Worm (Caenorhabditis elegans) whole organism, L3 larva: ENCODE data around the gene ZC513.14.
A peak's percentile ranks its signal among the peaks of the same experiment; 100 is the strongest.

ENCODE experiments used
- R02D3.7 ChIP-seq: fragments of 150-350 bp; optimal IDR thresholded peaks from 2 replicates; lab custom pipeline; 2014; ENCODE audit warnings: missing biosample characterization, missing genetic modification characterization
- ZK546.5 ChIP-seq: sonication (generic microtip); optimal IDR thresholded peaks from 2 replicates; lab custom pipeline; 2017; ENCODE audit warnings: missing biosample characterization, missing genetic modification characterization
- aly-2 ChIP-seq: fragments of 150-350 bp; optimal IDR thresholded peaks from 2 replicates; lab custom pipeline; 2014; ENCODE audit warnings: missing biosample characterization, missing genetic modification characterization
- ama-1 ChIP-seq: fragments of 150-350 bp; optimal IDR thresholded peaks from 2 replicates; lab custom pipeline; 2018
- ceh-16 ChIP-seq: sonication (generic microtip); optimal IDR thresholded peaks from 2 replicates; lab custom pipeline; 2017; ENCODE audit warnings: missing biosample characterization, missing genetic modification characterization
- ceh-28 ChIP-seq: fragments of 150-350 bp; optimal IDR thresholded peaks from 2 replicates; lab custom pipeline; 2014; ENCODE audit warnings: missing biosample characterization, missing genetic modification reagents, missing genetic modification characterization
- ceh-82 ChIP-seq: fragments of 150-350 bp; optimal IDR thresholded peaks from 2 replicates; lab custom pipeline; 2014; ENCODE audit warnings: missing biosample characterization, missing genetic modification characterization
- ceh-9 ChIP-seq: sonication (generic microtip); optimal IDR thresholded peaks from 2 replicates; lab custom pipeline; 2018; ENCODE audit warnings: missing biosample characterization, missing genetic modification characterization
- daf-12 ChIP-seq: fragments of 150-350 bp; optimal IDR thresholded peaks from 2 replicates; lab custom pipeline; 2014; ENCODE audit warnings: missing biosample characterization, missing genetic modification reagents, missing genetic modification characterization
- egl-27 ChIP-seq: sonication (generic microtip); optimal IDR thresholded peaks from 4 replicates; lab custom pipeline; 2017; ENCODE audit warnings: missing biosample characterization, missing genetic modification reagents, missing genetic modification characterization
- egl-5 ChIP-seq: fragments of 150-350 bp; optimal IDR thresholded peaks from 2 replicates; lab custom pipeline; 2017; ENCODE audit warnings: missing biosample characterization, missing genetic modification reagents, missing genetic modification characterization, inconsistent platforms
- elt-1 ChIP-seq: fragments of 150-350 bp; optimal IDR thresholded peaks from 2 replicates; lab custom pipeline; 2014; ENCODE audit warnings: missing biosample characterization, missing genetic modification characterization
- elt-2 ChIP-seq: sonication (generic microtip); optimal IDR thresholded peaks from 2 replicates; lab custom pipeline; 2016; ENCODE audit warnings: missing genetic modification reagents, mild to moderate bottlenecking, missing genetic modification characterization, missing compliant biosample characterization
- elt-3 ChIP-seq, 3 experiments: fragments of 150-350 bp in 1 of 3; sonication (generic microtip) in 2 of 3; optimal IDR thresholded peaks; 2 replicates in 2 of 3; 4 replicates in 1 of 3; lab custom pipeline; 2014 to 2017; ENCODE audit warnings: missing biosample characterization in 3 of 3, missing genetic modification characterization in 3 of 3
- eor-1 ChIP-seq, 2 experiments: fragments of 150-350 bp; optimal IDR thresholded peaks; 2 replicates each; lab custom pipeline; 2014 to 2018; ENCODE audit warnings: missing biosample characterization in 2 of 2, missing genetic modification characterization in 2 of 2
- fkh-10 ChIP-seq: sonication (generic microtip); optimal IDR thresholded peaks from 2 replicates; lab custom pipeline; 2017; ENCODE audit warnings: missing biosample characterization, missing genetic modification reagents, missing genetic modification characterization
- fkh-2 ChIP-seq: fragments of 150-350 bp; optimal IDR thresholded peaks from 2 replicates; lab custom pipeline; 2014; ENCODE audit warnings: missing biosample characterization, missing genetic modification reagents, missing genetic modification characterization
- fos-1 ChIP-seq: fragments of 150-350 bp; optimal IDR thresholded peaks from 2 replicates; lab custom pipeline; 2014; ENCODE audit warnings: missing biosample characterization, missing genetic modification characterization
- hmg-11 ChIP-seq: sonication (generic microtip); optimal IDR thresholded peaks from 2 replicates; lab custom pipeline; 2016; ENCODE audit warnings: missing genetic modification characterization, missing compliant biosample characterization
- jun-1 ChIP-seq: fragments of 150-350 bp; optimal IDR thresholded peaks from 2 replicates; lab custom pipeline; 2014; ENCODE audit warnings: missing biosample characterization, missing genetic modification reagents, missing genetic modification characterization
- lin-15B ChIP-seq: fragments of 150-350 bp; optimal IDR thresholded peaks from 2 replicates; lab custom pipeline; 2014; ENCODE audit warnings: missing biosample characterization, missing genetic modification characterization
- lin-39 ChIP-seq: fragments of 150-350 bp; optimal IDR thresholded peaks from 2 replicates; lab custom pipeline; 2018; ENCODE audit warnings: missing biosample characterization, missing genetic modification reagents, missing genetic modification characterization
- lsy-12 ChIP-seq: sonication (generic microtip); optimal IDR thresholded peaks from 2 replicates; lab custom pipeline; 2016; ENCODE audit warnings: mild to moderate bottlenecking, missing genetic modification characterization, missing compliant biosample characterization
- mdl-1 ChIP-seq: fragments of 150-350 bp; optimal IDR thresholded peaks from 2 replicates; lab custom pipeline; 2014; ENCODE audit warnings: missing biosample characterization, missing genetic modification characterization
- mml-1 ChIP-seq: fragments of 150-350 bp; sonication (generic microtip); optimal IDR thresholded peaks from 3 replicates; lab custom pipeline; 2014; ENCODE audit warnings: missing biosample characterization, missing genetic modification characterization
- nfya-1 ChIP-seq: sonication (generic microtip); optimal IDR thresholded peaks from 2 replicates; lab custom pipeline; 2017; ENCODE audit warnings: missing genetic modification characterization, mild to moderate bottlenecking, missing compliant biosample characterization, antibody characterized with exemption, moderate library complexity; ENCODE audit not compliant: insufficient read depth
- nhr-11 ChIP-seq: fragments of 150-350 bp; optimal IDR thresholded peaks from 2 replicates; lab custom pipeline; 2014; ENCODE audit warnings: missing biosample characterization, missing genetic modification characterization
- nhr-12 ChIP-seq: fragments of 150-350 bp; optimal IDR thresholded peaks from 2 replicates; lab custom pipeline; 2014; ENCODE audit warnings: missing biosample characterization, missing genetic modification characterization
- nhr-23 ChIP-seq: fragments of 150-350 bp; optimal IDR thresholded peaks from 2 replicates; lab custom pipeline; 2014; ENCODE audit warnings: missing biosample characterization, missing genetic modification reagents, missing genetic modification characterization
- nhr-237 ChIP-seq: fragments of 150-350 bp; optimal IDR thresholded peaks from 2 replicates; lab custom pipeline; 2014; ENCODE audit warnings: missing biosample characterization, missing genetic modification characterization
- nhr-25 ChIP-seq: sonication (generic microtip); optimal IDR thresholded peaks from 2 replicates; lab custom pipeline; 2017; ENCODE audit warnings: missing biosample characterization, missing genetic modification characterization
- nhr-28 ChIP-seq: fragments of 150-350 bp; optimal IDR thresholded peaks from 2 replicates; lab custom pipeline; 2014; ENCODE audit warnings: missing biosample characterization, missing genetic modification characterization
- nhr-43 ChIP-seq: sonication (generic microtip); optimal IDR thresholded peaks from 2 replicates; lab custom pipeline; 2016; ENCODE audit warnings: mild to moderate bottlenecking, missing genetic modification characterization, missing compliant biosample characterization; ENCODE audit not compliant: poor library complexity, severe bottlenecking
- nhr-67 ChIP-seq: fragments of 150-350 bp; optimal IDR thresholded peaks from 2 replicates; lab custom pipeline; 2014; ENCODE audit warnings: missing biosample characterization, missing genetic modification characterization
- nhr-76 ChIP-seq: fragments of 150-350 bp; sonication (generic microtip); optimal IDR thresholded peaks from 5 replicates; lab custom pipeline; 2014; ENCODE audit warnings: missing biosample characterization, missing genetic modification characterization
- nhr-77 ChIP-seq: fragments of 150-350 bp; optimal IDR thresholded peaks from 2 replicates; lab custom pipeline; 2014; ENCODE audit warnings: missing biosample characterization, missing genetic modification characterization
- pha-4 ChIP-seq: fragments of 150-350 bp; optimal IDR thresholded peaks from 2 replicates; lab custom pipeline; 2014; ENCODE audit warnings: missing biosample characterization, missing genetic modification reagents, missing genetic modification characterization
- pqm-1 ChIP-seq: fragments of 150-350 bp; optimal IDR thresholded peaks from 2 replicates; lab custom pipeline; 2017; ENCODE audit warnings: missing biosample characterization, missing genetic modification characterization, inconsistent platforms
- sea-2 ChIP-seq: fragments of 150-350 bp; sonication (generic microtip); optimal IDR thresholded peaks from 4 replicates; lab custom pipeline; 2014; ENCODE audit warnings: missing biosample characterization, missing genetic modification reagents, missing genetic modification characterization
- skn-1 ChIP-seq: fragments of 150-350 bp; optimal IDR thresholded peaks from 2 replicates; lab custom pipeline; 2014; ENCODE audit warnings: missing biosample characterization, missing genetic modification characterization
- snpc-4 ChIP-seq: fragments of 150-350 bp; optimal IDR thresholded peaks from 2 replicates; lab custom pipeline; 2014; ENCODE audit warnings: missing biosample characterization, missing genetic modification characterization
- tbx-2 ChIP-seq: sonication (generic microtip); optimal IDR thresholded peaks from 2 replicates; lab custom pipeline; 2016; ENCODE audit warnings: mild to moderate bottlenecking, missing genetic modification characterization, missing compliant biosample characterization
- unc-39 ChIP-seq: sonication (generic microtip); optimal IDR thresholded peaks from 4 replicates; lab custom pipeline; 2017; ENCODE audit warnings: missing biosample characterization, missing genetic modification characterization
- unc-62 ChIP-seq: fragments of 150-350 bp; sonication (generic microtip); optimal IDR thresholded peaks from 4 replicates; lab custom pipeline; 2014; ENCODE audit warnings: missing biosample characterization, missing genetic modification reagents, missing genetic modification characterization
- zag-1 ChIP-seq: fragments of 150-350 bp; optimal IDR thresholded peaks from 2 replicates; lab custom pipeline; 2014; ENCODE audit warnings: missing biosample characterization, missing genetic modification characterization
- ztf-11 ChIP-seq: fragments of 150-350 bp; optimal IDR thresholded peaks from 2 replicates; lab custom pipeline; 2014; ENCODE audit warnings: missing biosample characterization, missing genetic modification characterization
- ztf-4 ChIP-seq: fragments of 150-350 bp; optimal IDR thresholded peaks from 2 replicates; lab custom pipeline; 2014; ENCODE audit warnings: missing biosample characterization, missing genetic modification characterization

ZC513.14 gene

ce11 chrV:8040247-8041084 is 4.6 kb upstream of the ZC513.14 start:
- TF ChIP-seq nhr-77 (tag; lab: Kevin White, UChicago) (no peak), eor-1 (tag; optimal IDR thresholded peaks at IDR 0.05; lab: Kevin White, UChicago) (no peak), lin-39 (no peak), nhr-237 (tag; lab: Kevin White, UChicago) (no peak), nhr-11 (tag; lab: Kevin White, UChicago) (no peak), aly-2 (tag; lab: Kevin White, UChicago) (no peak), ceh-28 (tag; lab: Kevin White, UChicago) (no peak), jun-1 (no peak), ceh-82 (tag; lab: Kevin White, UChicago) (no peak), fos-1 (tag; lab: Kevin White, UChicago) (peak; percentile 63), nhr-12 (tag; lab: Kevin White, UChicago) (no peak), ceh-9 (tag; lab: Kevin White, UChicago) (no peak), snpc-4 (tag; lab: Kevin White, UChicago) (no peak), unc-39 (no peak), nhr-25 (peak; percentile 64), ZK546.5 (no peak), fkh-2 (no peak), mdl-1 (tag; lab: Kevin White, UChicago) (no peak), ceh-16 (no peak), nhr-28 (tag; lab: Kevin White, UChicago) (no peak), mml-1 (tag; lab: Kevin White, UChicago) (no peak), unc-62 (GFP tag; lab: Kevin White, UChicago) (no peak), nfya-1 (no peak), ztf-11 (tag; lab: Kevin White, UChicago) (no peak), tbx-2 (tag; lab: Kevin White, UChicago) (peak; percentile 4), egl-5 (tag; lab: Kevin White, UChicago) (no peak), zag-1 (tag; lab: Kevin White, UChicago) (no peak), nhr-43 (peak; percentile 94), R02D3.7 (tag; lab: Kevin White, UChicago) (no peak), sea-2 (GFP tag; lab: Kevin White, UChicago) (no peak), lsy-12 (peak; percentile 25), ama-1 (lab: Kevin White, UChicago) (peak; percentile 84), lin-15B (tag; lab: Kevin White, UChicago) (no peak), hmg-11 (tag; lab: Kevin White, UChicago) (no peak), elt-3 (tag; optimal IDR thresholded peaks at IDR 0.05; lab: Kevin White, UChicago) (peak in 1 of 3 experiments; percentile 13), pha-4 (tag; lab: Kevin White, UChicago) (no peak), elt-1 (no peak), ztf-4 (tag; lab: Kevin White, UChicago) (no peak), nhr-67 (tag; lab: Kevin White, UChicago) (no peak), nhr-23 (tag; lab: Kevin White, UChicago) (peak; percentile 95), elt-2 (tag; lab: Kevin White, UChicago) (no peak), pqm-1 (tag; lab: Kevin White, UChicago) (no peak), fkh-10 (no peak), nhr-76 (tag; lab: Kevin White, UChicago) (no peak), egl-27 (tag; lab: Kevin White, UChicago) (no peak), daf-12 (no peak), skn-1 (tag; lab: Kevin White, UChicago) (no peak)
